Worm (Caenorhabditis elegans) whole organism, L2 larva: ENCODE data around the gene kel-1.

ENCODE experiments used
- F13H6.1 ChIP-seq: sonication (generic microtip); optimal IDR thresholded peaks from 2 replicates; lab custom pipeline; 2016; ENCODE audit warnings: missing genetic modification characterization, missing compliant biosample characterization
- blmp-1 ChIP-seq: sonication (generic microtip); optimal IDR thresholded peaks from 2 replicates; lab custom pipeline; 2017; ENCODE audit warnings: missing genetic modification characterization, mild to moderate bottlenecking, missing compliant biosample characterization, antibody characterized with exemption, moderate library complexity; ENCODE audit not compliant: insufficient read depth
- ceh-82 ChIP-seq: fragments of 150-350 bp; optimal IDR thresholded peaks from 2 replicates; lab custom pipeline; 2014; ENCODE audit warnings: missing biosample characterization, missing genetic modification characterization
- fos-1 ChIP-seq: fragments of 150-350 bp; optimal IDR thresholded peaks from 2 replicates; lab custom pipeline; 2014; ENCODE audit warnings: missing biosample characterization, missing genetic modification characterization
- gmeb-1 ChIP-seq: fragments of 150-350 bp; optimal IDR thresholded peaks from 2 replicates; lab custom pipeline; 2014; ENCODE audit warnings: missing biosample characterization, missing genetic modification characterization
- nhr-25 ChIP-seq: fragments of 150-350 bp; sonication (generic microtip); optimal IDR thresholded peaks from 3 replicates; lab custom pipeline; 2014; ENCODE audit warnings: missing biosample characterization, missing genetic modification characterization
- nhr-77 ChIP-seq: fragments of 150-350 bp; optimal IDR thresholded peaks from 2 replicates; lab custom pipeline; 2014; ENCODE audit warnings: missing biosample characterization, missing genetic modification characterization
- snpc-4 ChIP-seq: fragments of 150-350 bp; optimal IDR thresholded peaks from 2 replicates; lab custom pipeline; 2014; ENCODE audit warnings: missing biosample characterization, missing genetic modification characterization
- unc-62 ChIP-seq: fragments of 150-350 bp; optimal IDR thresholded peaks from 2 replicates; lab custom pipeline; 2014; ENCODE audit warnings: missing biosample characterization, missing genetic modification reagents, missing genetic modification characterization

- no peak for TF ChIP-seq nhr-25
- no peak for TF ChIP-seq fos-1
- TF ChIP-seq nhr-77 (tag; lab: Kevin White, UChicago) = no peak
- TF ChIP-seq unc-62 (GFP tag; lab: Kevin White, UChicago) = no peak
- no peak for TF ChIP-seq blmp-1 (tag; lab: Kevin White, UChicago)
- no peak for TF ChIP-seq ceh-82
- TF ChIP-seq snpc-4 (tag; lab: Kevin White, UChicago) = no peak
- TF ChIP-seq gmeb-1 = no peak
- TF ChIP-seq F13H6.1 (tag; lab: Kevin White, UChicago) = no peak
Measured at ce11 chrII:11690868-11691267, 2.1 kb downstream of the kel-1 start.
